Fruit fly (Drosophila melanogaster) whole organism, embryonic: ENCODE measurements around the gene CG15368.

Experiments used
- Aef1 ChIP-seq: fragments of 200-800 bp; sonication (Bioruptor generic); IDR thresholded peaks from 3 replicates; pipeline ENCODE4 v1.3.6; 2022; ENCODE audit warnings: missing biosample characterization, missing genetic modification characterization
- CG1024 ChIP-seq: fragments of 200-800 bp; sonication (Bioruptor generic); IDR thresholded peaks from 2 replicates; pipeline ENCODE4 v1.3.6; 2022; ENCODE audit warnings: missing biosample characterization, missing genetic modification characterization
- CG10654 ChIP-seq: fragments of 200-800 bp; sonication (Bioruptor generic); optimal IDR thresholded peaks from 2 replicates; lab custom pipeline; 2016; ENCODE audit warnings: missing biosample characterization, missing genetic modification characterization
- CG11398 ChIP-seq: fragments of 200-800 bp; sonication (Bioruptor generic); optimal IDR thresholded peaks from 2 replicates; lab custom pipeline; 2016; ENCODE audit warnings: missing biosample characterization, missing genetic modification characterization
- CG11456 ChIP-seq: fragments of 200-800 bp; sonication (Bioruptor generic); IDR thresholded peaks from 3 replicates; pipeline ENCODE4 v1.3.6; 2022; ENCODE audit warnings: missing biosample characterization, missing genetic modification characterization
- CG1233 ChIP-seq: fragments of 200-800 bp; sonication (Bioruptor generic); optimal IDR thresholded peaks from 4 replicates; lab custom pipeline; 2018; ENCODE audit warnings: missing biosample characterization, mild to moderate bottlenecking, missing genetic modification characterization
- CG12391 ChIP-seq: fragments of 200-800 bp; sonication (Bioruptor generic); optimal IDR thresholded peaks from 3 replicates; lab custom pipeline; 2018; ENCODE audit warnings: missing biosample characterization, mild to moderate bottlenecking, missing genetic modification characterization, moderate library complexity
- CG12744 ChIP-seq: fragments of 200-800 bp; sonication (Bioruptor generic); optimal IDR thresholded peaks from 2 replicates; lab custom pipeline; 2016; ENCODE audit warnings: missing biosample characterization, missing genetic modification characterization
- CG15696 ChIP-seq: fragments of 200-800 bp; sonication (Bioruptor generic); optimal IDR thresholded peaks from 2 replicates; lab custom pipeline; 2019; ENCODE audit warnings: missing biosample characterization, mild to moderate bottlenecking, missing genetic modification characterization, moderate library complexity
- CG17186 ChIP-seq: fragments of 200-800 bp; sonication (Bioruptor generic); optimal IDR thresholded peaks from 3 replicates; lab custom pipeline; 2017; ENCODE audit warnings: missing biosample characterization, missing genetic modification reagents, missing genetic modification characterization
- CG17802 ChIP-seq: fragments of 200-800 bp; sonication (Bioruptor generic); optimal IDR thresholded peaks from 2 replicates; lab custom pipeline; 2018; ENCODE audit warnings: missing biosample characterization, mild to moderate bottlenecking, missing genetic modification characterization, moderate library complexity
- CG30431 ChIP-seq: fragments of 200-800 bp; sonication (Bioruptor generic); optimal IDR thresholded peaks from 2 replicates; lab custom pipeline; 2017; ENCODE audit warnings: missing biosample characterization, missing genetic modification characterization
- CG3163 ChIP-seq: fragments of 200-800 bp; sonication (Bioruptor generic); optimal IDR thresholded peaks from 3 replicates; lab custom pipeline; 2016; ENCODE audit warnings: missing biosample characterization, missing genetic modification characterization
- CG34422 ChIP-seq: fragments of 200-800 bp; sonication (Bioruptor generic); IDR thresholded peaks from 3 replicates; pipeline ENCODE4 v1.3.6; 2022; ENCODE audit warnings: missing biosample characterization, missing genetic modification characterization
- CG5180 ChIP-seq: fragments of 200-800 bp; sonication (Bioruptor generic); optimal IDR thresholded peaks from 3 replicates; lab custom pipeline; 2017; ENCODE audit warnings: missing biosample characterization, missing genetic modification characterization, mild to moderate bottlenecking, moderate library complexity, missing genetic modification reagents
- CG7372 ChIP-seq: fragments of 200-800 bp; sonication (Bioruptor generic); IDR thresholded peaks from 2 replicates; pipeline ENCODE4 v1.3.6; 2022; ENCODE audit warnings: missing biosample characterization, missing genetic modification characterization
- CG9215 ChIP-seq: fragments of 200-800 bp; sonication (Bioruptor generic); IDR thresholded peaks from 2 replicates; pipeline ENCODE4 v1.3.6; 2022; ENCODE audit warnings: missing biosample characterization, missing genetic modification characterization
- CG9932 ChIP-seq: fragments of 200-800 bp; sonication (Bioruptor generic); IDR thresholded peaks from 2 replicates; pipeline ENCODE4 v1.3.6; 2022; ENCODE audit warnings: missing biosample characterization, missing genetic modification characterization
- Chrac-16 ChIP-seq: fragments of 200-800 bp; sonication (Bioruptor generic); optimal IDR thresholded peaks from 3 replicates; lab custom pipeline; 2016; ENCODE audit warnings: missing biosample characterization, missing genetic modification characterization
- H15 ChIP-seq: fragments of 200-800 bp; sonication (Bioruptor generic); IDR thresholded peaks from 3 replicates; pipeline ENCODE4 v1.3.6; 2022; ENCODE audit warnings: missing biosample characterization, missing genetic modification characterization
- Kr ChIP-seq: fragments of 200-800 bp; sonication (Bioruptor generic); optimal IDR thresholded peaks from 2 replicates; lab custom pipeline; 2017; ENCODE audit warnings: missing biosample characterization, mild to moderate bottlenecking, missing genetic modification characterization
- Mes4 ChIP-seq: fragments of 200-800 bp; sonication (Bioruptor generic); optimal IDR thresholded peaks from 2 replicates; lab custom pipeline; 2016; ENCODE audit warnings: missing biosample characterization, missing genetic modification characterization
- NC2β ChIP-seq: fragments of 200-800 bp; sonication (Bioruptor generic); optimal IDR thresholded peaks from 2 replicates; lab custom pipeline; 2016; ENCODE audit warnings: missing biosample characterization, missing genetic modification characterization
- PHDP ChIP-seq: fragments of 200-800 bp; sonication (Bioruptor generic); optimal IDR thresholded peaks from 3 replicates; lab custom pipeline; 2018; ENCODE audit warnings: missing biosample characterization, mild to moderate bottlenecking, missing genetic modification characterization, moderate library complexity
- Poxn ChIP-seq: fragments of 200-800 bp; sonication (Bioruptor generic); IDR thresholded peaks from 2 replicates; pipeline ENCODE4 v1.3.6; 2022; ENCODE audit warnings: missing biosample characterization, missing genetic modification characterization
- Sin3A ChIP-seq: fragments of >200 bp; optimal IDR thresholded peaks from 2 replicates; lab custom pipeline; 2018
- Stat92E ChIP-seq, 3 experiments: fragments of >200 bp in 2 of 3; fragments of 200-800 bp in 1 of 3; sonication (Bioruptor generic) in 1 of 3; optimal IDR thresholded peaks; 2 replicates each; lab custom pipeline; 2017 to 2019; ENCODE audit warnings: missing biosample characterization in 3 of 3, missing genetic modification characterization in 3 of 3, mild to moderate bottlenecking in 1 of 3, moderate library complexity in 1 of 3
- Xrp1 ChIP-seq: fragments of 200-800 bp; sonication (Bioruptor generic); IDR thresholded peaks from 2 replicates; pipeline ENCODE4 v1.3.6; 2022; ENCODE audit warnings: missing biosample characterization, missing genetic modification characterization
- amos ChIP-seq: fragments of 200-800 bp; sonication (Bioruptor generic); IDR thresholded peaks from 2 replicates; pipeline ENCODE4 v1.3.6; 2022; ENCODE audit warnings: missing biosample characterization, missing genetic modification characterization; ENCODE audit not compliant: partially characterized antibody
- ara ChIP-seq: fragments of 200-800 bp; sonication (Bioruptor generic); IDR thresholded peaks from 2 replicates; pipeline ENCODE4 v1.3.6; 2022; ENCODE audit warnings: missing biosample characterization, missing genetic modification characterization
- bigmax ChIP-seq: fragments of 200-800 bp; sonication (Bioruptor generic); optimal IDR thresholded peaks from 2 replicates; lab custom pipeline; 2018; ENCODE audit warnings: missing biosample characterization, mild to moderate bottlenecking, missing genetic modification characterization
- dati ChIP-seq: fragments of 200-800 bp; sonication (Bioruptor generic); IDR thresholded peaks from 2 replicates; pipeline ENCODE4 v1.3.6; 2022; ENCODE audit warnings: missing biosample characterization, missing genetic modification characterization
- dimm ChIP-seq: fragments of 200-800 bp; sonication (Bioruptor generic); IDR thresholded peaks from 2 replicates; pipeline ENCODE4 v1.3.6; 2022; ENCODE audit warnings: missing biosample characterization, missing genetic modification characterization
- dm ChIP-seq: fragments of 200-800 bp; sonication (Bioruptor generic); optimal IDR thresholded peaks from 3 replicates; lab custom pipeline; 2016; ENCODE audit warnings: missing biosample characterization, missing genetic modification characterization
- ems ChIP-seq: fragments of 200-800 bp; sonication (Bioruptor generic); optimal IDR thresholded peaks from 3 replicates; lab custom pipeline; 2016; ENCODE audit warnings: missing biosample characterization, missing genetic modification characterization
- fu2 ChIP-seq: fragments of 200-800 bp; sonication (Bioruptor generic); optimal IDR thresholded peaks from 2 replicates; lab custom pipeline; 2016; ENCODE audit warnings: missing biosample characterization, missing genetic modification characterization
- gcm ChIP-seq: fragments of 200-800 bp; sonication (Bioruptor generic); optimal IDR thresholded peaks from 2 replicates; lab custom pipeline; 2019; ENCODE audit warnings: missing biosample characterization, mild to moderate bottlenecking, missing genetic modification characterization, moderate library complexity
- hb ChIP-seq: fragments of 200-800 bp; sonication (Bioruptor generic); IDR thresholded peaks from 3 replicates; pipeline ENCODE4 v1.3.6; 2022; ENCODE audit warnings: missing biosample characterization, missing genetic modification characterization; ENCODE audit not compliant: partially characterized antibody
- hkb ChIP-seq, 2 experiments: fragments of 200-800 bp in 1 of 2; fragments of >200 bp in 1 of 2; sonication (Bioruptor generic) in 1 of 2; IDR thresholded peaks in 1 of 2; optimal IDR thresholded peaks in 1 of 2; 2 replicates each; pipeline versions ENCODE4 v1.3.6 to Lab custom; 2017 to 2022; ENCODE audit warnings: missing biosample characterization in 1 of 2, missing genetic modification characterization in 1 of 2
- lilli ChIP-seq: fragments of 200-800 bp; sonication (Bioruptor generic); optimal IDR thresholded peaks from 3 replicates; lab custom pipeline; 2016; ENCODE audit warnings: missing biosample characterization, missing genetic modification characterization
- pan ChIP-seq, 4 experiments: fragments of >200 bp in 3 of 4; fragments of 200-800 bp in 1 of 4; sonication (Bioruptor generic) in 1 of 4; optimal IDR thresholded peaks in 3 of 4; IDR thresholded peaks in 1 of 4; 2 replicates each; pipeline versions ENCODE4 v1.3.6 to Lab custom; 2017 to 2022; ENCODE audit warnings: missing biosample characterization in 2 of 4, missing genetic modification characterization in 2 of 4, mixed read lengths in 1 of 4
- ro ChIP-seq: fragments of 200-800 bp; sonication (Bioruptor generic); IDR thresholded peaks from 2 replicates; pipeline ENCODE4 v1.3.6; 2022; ENCODE audit warnings: missing biosample characterization, missing genetic modification characterization
- schlank ChIP-seq: fragments of 200-800 bp; sonication (Bioruptor generic); optimal IDR thresholded peaks from 2 replicates; lab custom pipeline; 2018; ENCODE audit warnings: missing biosample characterization, mild to moderate bottlenecking, missing genetic modification characterization
- slbo ChIP-seq: fragments of 200-800 bp; sonication (Bioruptor generic); IDR thresholded peaks from 2 replicates; pipeline ENCODE4 v1.3.6; 2022; ENCODE audit warnings: missing biosample characterization, missing genetic modification characterization
- slou ChIP-seq: fragments of 200-800 bp; sonication (Bioruptor generic); optimal IDR thresholded peaks from 3 replicates; lab custom pipeline; 2016; ENCODE audit warnings: missing biosample characterization, missing genetic modification characterization
- toy ChIP-seq: fragments of 200-800 bp; sonication (Bioruptor generic); IDR thresholded peaks from 2 replicates; pipeline ENCODE4 v1.3.6; 2022; ENCODE audit warnings: missing biosample characterization, missing genetic modification characterization
- twi ChIP-seq: fragments of 200-800 bp; optimal IDR thresholded peaks from 2 replicates; lab custom pipeline; 2019; ENCODE audit warnings: missing biosample characterization, mild to moderate bottlenecking, missing genetic modification characterization, moderate library complexity
- vnd ChIP-seq: fragments of 200-800 bp; sonication (Bioruptor generic); IDR thresholded peaks from 3 replicates; pipeline ENCODE4 v1.3.6; 2022; ENCODE audit warnings: missing biosample characterization, missing genetic modification characterization; ENCODE audit not compliant: partially characterized antibody
- zf30C ChIP-seq: fragments of 200-800 bp; sonication (Bioruptor generic); optimal IDR thresholded peaks from 3 replicates; lab custom pipeline; 2018; ENCODE audit warnings: missing biosample characterization, mild to moderate bottlenecking, missing genetic modification characterization

CG15368 gene

dm6 chrX:9201866-9202681 lies 13.5 kb upstream of the CG15368 start (continued):
- peak; percentile 81 for TF ChIP-seq CG9215 (GFP tag; lab: Robert Waterston, UW)
- peak; percentile 71; the same call in 2 of the 3 replicates for TF ChIP-seq Aef1 (GFP tag; lab: Robert Waterston, UW)
- TF ChIP-seq CG17802 (tag; lab: Kevin White, UChicago), result no peak
- no peak for TF ChIP-seq amos (GFP tag; lab: Robert Waterston, UW)
- TF ChIP-seq PHDP, result peak; percentile 81
- TF ChIP-seq NC2β (GFP tag; lab: Kevin White, UChicago), result no peak
- peak; percentile 76 for TF ChIP-seq CG12391
- peak; percentile 85 for TF ChIP-seq CG7372 (GFP tag; lab: Robert Waterston, UW)
- TF ChIP-seq Stat92E (GFP tag; optimal IDR thresholded peaks at IDR 0.05; lab: Kevin White, UChicago), result no peak
- peak; percentile 23 for TF ChIP-seq lilli (GFP tag; lab: Kevin White, UChicago)
- TF ChIP-seq CG34422, result peak; percentile 85
- TF ChIP-seq H15, result peak; percentile 70; the same call in 2 of the 3 replicates
- TF ChIP-seq CG15696 (tag; lab: Kevin White, UChicago), result peak; percentile 34
- TF ChIP-seq CG3163 (GFP tag; lab: Kevin White, UChicago), result no peak
- peak; percentile 56; the same call in 1 of the 2 replicates for TF ChIP-seq dimm (GFP tag; lab: Robert Waterston, UW)
- no peak for TF ChIP-seq ems (GFP tag; lab: Kevin White, UChicago)
- TF ChIP-seq pan (optimal IDR thresholded peaks at IDR 0.05; lab: Kevin White, UChicago), result no peak
- TF ChIP-seq pan (GFP tag; optimal IDR thresholded peaks at IDR 0.05 in 1 of 2, IDR thresholded peaks at IDR 0.05 in 1 of 2), result peak in 1 of 2 experiments; percentile 78
- peak; percentile 96 for TF ChIP-seq slbo
- TF ChIP-seq CG17186 (GFP tag; lab: Kevin White, UChicago), result no peak
- peak; percentile 63 for TF ChIP-seq Xrp1 (GFP tag; lab: Robert Waterston, UW)
- peak; percentile 18 for TF ChIP-seq CG5180 (GFP tag; lab: Kevin White, UChicago)
- no peak for TF ChIP-seq hb (GFP tag; lab: Robert Waterston, UW)
- TF ChIP-seq twi (tag; lab: Kevin White, UChicago), result no peak
- no peak for TF ChIP-seq Kr (GFP tag; lab: Kevin White, UChicago)
- TF ChIP-seq Poxn (GFP tag; lab: Robert Waterston, UW), result peak; percentile 65; the same call in 1 of the 2 replicates
- TF ChIP-seq schlank (tag; lab: Kevin White, UChicago), result peak; percentile 78
- TF ChIP-seq CG12744 (GFP tag; lab: Kevin White, UChicago), result no peak
- no peak for TF ChIP-seq CG11398 (GFP tag; lab: Kevin White, UChicago)
- no peak for TF ChIP-seq ro (GFP tag; lab: Robert Waterston, UW)
- peak; percentile 16 for TF ChIP-seq fu2 (GFP tag; lab: Kevin White, UChicago)
- no peak for TF ChIP-seq ara
- peak; percentile 97 for TF ChIP-seq CG11456 (GFP tag; lab: Robert Waterston, UW)
- TF ChIP-seq CG10654 (GFP tag; lab: Kevin White, UChicago), result no peak
- TF ChIP-seq zf30C (GFP tag; lab: Kevin White, UChicago), result peak; percentile 79
- peak; percentile 19 for TF ChIP-seq gcm (GFP tag; lab: Kevin White, UChicago)
- TF ChIP-seq slou (GFP tag; lab: Kevin White, UChicago), result no peak
- TF ChIP-seq dm, result no peak
- no peak for TF ChIP-seq Mes4 (GFP tag; lab: Kevin White, UChicago)
- TF ChIP-seq hkb (optimal IDR thresholded peaks at IDR 0.05; lab: Kevin White, UChicago), result no peak
- TF ChIP-seq hkb (GFP tag; IDR thresholded peaks at IDR 0.05; lab: Robert Waterston, UW), result peak; percentile 64
- no peak for TF ChIP-seq vnd (GFP tag; lab: Robert Waterston, UW)
- peak; percentile 40 for TF ChIP-seq Chrac-16
- no peak for TF ChIP-seq dati (GFP tag; lab: Robert Waterston, UW)
- peak; percentile 95 for TF ChIP-seq CG9932
- peak; percentile 66 for TF ChIP-seq toy (GFP tag; lab: Robert Waterston, UW)
- no peak for TF ChIP-seq bigmax (GFP tag; lab: Kevin White, UChicago)
- no peak for TF ChIP-seq CG1024 (GFP tag; lab: Robert Waterston, UW)
- TF ChIP-seq CG30431 (GFP tag; lab: Kevin White, UChicago), result peak; percentile 47
- TF ChIP-seq CG1233 (GFP tag; lab: Kevin White, UChicago), result peak; percentile 58
- no peak for TF ChIP-seq Sin3A (lab: Kevin White, UChicago)
